Fruit fly (Drosophila melanogaster): Measurements from ENCODE around the gene CG42597.

The CG42597 gene

DNA sequence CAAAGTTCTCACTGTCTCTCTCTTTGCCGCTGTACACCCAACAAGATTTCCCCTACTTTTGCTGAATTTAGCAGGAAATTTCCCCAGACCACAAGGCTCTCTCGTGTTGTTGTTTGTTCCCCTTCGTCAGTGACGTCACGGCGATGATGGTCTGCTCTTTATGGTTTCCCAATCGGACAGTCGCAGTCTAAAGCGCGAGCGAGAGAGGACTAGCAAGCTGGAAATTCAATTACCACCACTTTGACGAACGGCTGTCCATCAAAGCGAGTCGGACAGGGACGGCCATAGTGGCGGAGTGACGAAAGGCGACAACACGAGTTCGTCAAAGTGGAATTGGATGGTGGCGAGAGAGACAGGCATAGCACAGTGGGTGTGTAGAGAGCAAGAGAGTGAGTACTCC is 40.8 kb downstream of the CG42597 start (continued):
- TF ChIP-seq CG11723 (GFP tag; optimal IDR thresholded peaks at IDR 0.05) = no peak
- no peak for TF ChIP-seq Stat92E (GFP tag; optimal IDR thresholded peaks at IDR 0.05)
- TF ChIP-seq MBD-R2 (GFP tag; IDR thresholded peaks at IDR 0.05) = peak; percentile 35; the same call in 1 of the 2 replicates
- TF ChIP-seq gro (GFP tag; optimal IDR thresholded peaks at IDR 0.05) = no peak
- TF ChIP-seq gcm (GFP tag; optimal IDR thresholded peaks at IDR 0.05) = peak; percentile 72
- peak; percentile 30; the same call in 1 of the 2 replicates for TF ChIP-seq CG32767 (GFP tag; IDR thresholded peaks at IDR 0.05)
- no peak for TF ChIP-seq Dad (GFP tag; optimal IDR thresholded peaks at IDR 0.05)
- peak; percentile 81 for TF ChIP-seq Abd-B (GFP tag; optimal IDR thresholded peaks at IDR 0.05)
- TF ChIP-seq CG10462 (GFP tag; optimal IDR thresholded peaks at IDR 0.05) = no peak
- TF ChIP-seq nerfin-2 (GFP tag; IDR thresholded peaks at IDR 0.05; ENCODE audit: partially characterized antibody) = peak; percentile 31; the same call in 1 of the 2 replicates
- TF ChIP-seq pho (GFP tag; optimal IDR thresholded peaks at IDR 0.05) = no peak
- peak; percentile 10 for TF ChIP-seq Hmr (GFP tag; optimal IDR thresholded peaks at IDR 0.05)
- TF ChIP-seq CG2129 (GFP tag; IDR thresholded peaks at IDR 0.05; ENCODE audit: partially characterized antibody) = no peak
- TF ChIP-seq CG33557 (GFP tag; optimal IDR thresholded peaks at IDR 0.05) = peak; percentile 43
- TF ChIP-seq CG16813 (GFP tag; IDR thresholded peaks at IDR 0.05; ENCODE audit: partially characterized antibody) = peak; percentile 43; the same call in 1 of the 3 replicates
- peak; percentile 1 for TF ChIP-seq Bteb2 (GFP tag; optimal IDR thresholded peaks at IDR 0.05)
- TF ChIP-seq zf30C (GFP tag; optimal IDR thresholded peaks at IDR 0.05) = no peak
- peak; percentile 28 for TF ChIP-seq Vsx1 (GFP tag; optimal IDR thresholded peaks at IDR 0.05)
- peak; percentile 48 for TF ChIP-seq ac (GFP tag; optimal IDR thresholded peaks at IDR 0.05)
- 0 out of 2 replicates have a peak, but pooled peaks have one; percentile 32 for TF ChIP-seq E2f2 (GFP tag; IDR thresholded peaks at IDR 0.05)
- TF ChIP-seq Max (GFP tag; optimal IDR thresholded peaks at IDR 0.05) = no peak
- peak; percentile 74 for TF ChIP-seq HLH4C (GFP tag; IDR thresholded peaks at IDR 0.05; ENCODE audit: partially characterized antibody)
- TF ChIP-seq Med (GFP tag) = no peak
- TF ChIP-seq chif (GFP tag; optimal IDR thresholded peaks at IDR 0.05) = peak in 1 of 2 experiments; percentile 7
- TF ChIP-seq Scr (GFP tag; IDR thresholded peaks at IDR 0.05; ENCODE audit: partially characterized antibody) = peak; percentile 61
- TF ChIP-seq HmgZ (tag; optimal IDR thresholded peaks at IDR 0.05) = peak; percentile 82
- no peak for TF ChIP-seq Hr3 (GFP tag; optimal IDR thresholded peaks at IDR 0.05)
- peak; percentile 98 for TF ChIP-seq Elba2 (GFP tag; optimal IDR thresholded peaks at IDR 0.05)
- no peak for TF ChIP-seq trh (GFP tag; optimal IDR thresholded peaks at IDR 0.05)
- TF ChIP-seq CG1024 (GFP tag; IDR thresholded peaks at IDR 0.05) = no peak
- TF ChIP-seq CG8281 (tag; optimal IDR thresholded peaks at IDR 0.05) = no peak
- TF ChIP-seq CG32532 (GFP tag; IDR thresholded peaks at IDR 0.05) = peak; percentile 70
- no peak for TF ChIP-seq gfzf (GFP tag; optimal IDR thresholded peaks at IDR 0.05)
- no peak for TF ChIP-seq BtbVII (GFP tag; optimal IDR thresholded peaks at IDR 0.05)
- TF ChIP-seq NC2α (GFP tag; optimal IDR thresholded peaks at IDR 0.05) = no peak
- TF ChIP-seq CG17829 (tag; optimal IDR thresholded peaks at IDR 0.05) = peak; percentile 35
- TF ChIP-seq CG13287 (GFP tag; IDR thresholded peaks at IDR 0.05; ENCODE audit: partially characterized antibody) = peak; percentile 61
- peak; percentile 88 for TF ChIP-seq Adf1 (GFP tag; IDR thresholded peaks at IDR 0.05)
- no peak; the same call in 1 of the 2 replicates for TF ChIP-seq CG17612 (GFP tag; IDR thresholded peaks at IDR 0.05)
- no peak for TF ChIP-seq wor (GFP tag; IDR thresholded peaks at IDR 0.05)
- peak; percentile 83 to 96 for TF ChIP-seq Trl (optimal IDR thresholded peaks at IDR 0.05)
- peak; percentile 65 for TF ChIP-seq Trl (GFP tag; optimal IDR thresholded peaks at IDR 0.05)
- no peak for TF ChIP-seq unpg (GFP tag; optimal IDR thresholded peaks at IDR 0.05)
- TF ChIP-seq CG14860 (GFP tag; IDR thresholded peaks at IDR 0.05; ENCODE audit: partially characterized antibody) = peak; percentile 32; the same call in 1 of the 3 replicates
- no peak for TF ChIP-seq CG18619 (GFP tag; optimal IDR thresholded peaks at IDR 0.05)
- no peak for TF ChIP-seq Chrac-16 (GFP tag; optimal IDR thresholded peaks at IDR 0.05)
- peak; percentile 52 for TF ChIP-seq gsb-n (tag; optimal IDR thresholded peaks at IDR 0.05)
- TF ChIP-seq CG7556 (GFP tag; optimal IDR thresholded peaks at IDR 0.05) = no peak
- TF ChIP-seq cato (GFP tag; optimal IDR thresholded peaks at IDR 0.05; ENCODE audit: borderline replicate concordance) = no peak
- TF ChIP-seq unc-4 (GFP tag; IDR thresholded peaks at IDR 0.05; ENCODE audit: partially characterized antibody) = no peak; the same call in 1 of the 2 replicates
